Worm (Caenorhabditis elegans) whole organism, late embryonic: Measurements from ENCODE around the gene pak-1.

Source experiments
- C38D4.7 ChIP-seq: fragments of 200-800 bp; sonication (Bioruptor generic); optimal IDR thresholded peaks from 2 replicates; lab custom pipeline; 2018; ENCODE audit warnings: mild to moderate bottlenecking, missing genetic modification characterization, moderate library complexity, missing compliant biosample characterization
- F13H6.1 ChIP-seq: sonication (generic microtip); optimal IDR thresholded peaks from 2 replicates; lab custom pipeline; 2016; ENCODE audit warnings: missing genetic modification characterization, missing compliant biosample characterization
- K02D7.2 ChIP-seq: sonication (generic microtip); optimal IDR thresholded peaks from 2 replicates; lab custom pipeline; 2017; ENCODE audit warnings: mild to moderate bottlenecking, missing genetic modification characterization, missing compliant biosample characterization
- T23F11.4 ChIP-seq: fragments of 200-800 bp; sonication (Bioruptor generic); optimal IDR thresholded peaks from 2 replicates; lab custom pipeline; 2018; ENCODE audit warnings: mild to moderate bottlenecking, missing genetic modification characterization, missing compliant biosample characterization
- ahr-1 ChIP-seq: sonication (generic microtip); optimal IDR thresholded peaks from 2 replicates; lab custom pipeline; 2016; ENCODE audit warnings: missing genetic modification characterization, missing compliant biosample characterization
- ama-1 ChIP-seq: fragments of 150-350 bp; optimal IDR thresholded peaks from 2 replicates; lab custom pipeline; 2014
- ceh-14 ChIP-seq: sonication (generic microtip); optimal IDR thresholded peaks from 2 replicates; lab custom pipeline; 2016; ENCODE audit warnings: missing genotype, missing genetic modification characterization, missing compliant biosample characterization
- ceh-18 ChIP-seq: sonication (generic microtip); optimal IDR thresholded peaks from 2 replicates; lab custom pipeline; 2016; ENCODE audit warnings: missing genetic modification characterization, missing compliant biosample characterization
- ceh-19 ChIP-seq: fragments of 200-800 bp; sonication (Bioruptor generic); optimal IDR thresholded peaks from 2 replicates; lab custom pipeline; 2018; ENCODE audit warnings: mild to moderate bottlenecking, missing genetic modification characterization, missing compliant biosample characterization
- ceh-2 ChIP-seq: sonication (generic microtip); optimal IDR thresholded peaks from 2 replicates; lab custom pipeline; 2016; ENCODE audit warnings: missing genotype, missing genetic modification characterization, missing compliant biosample characterization
- ceh-22 ChIP-seq: sonication (generic microtip); optimal IDR thresholded peaks from 2 replicates; lab custom pipeline; 2017; ENCODE audit warnings: missing biosample characterization, missing genetic modification characterization
- ceh-24 ChIP-seq: sonication (generic microtip); optimal IDR thresholded peaks from 2 replicates; lab custom pipeline; 2016; ENCODE audit warnings: mild to moderate bottlenecking, missing genetic modification characterization, missing compliant biosample characterization
- ceh-30 ChIP-seq: fragments of 150-350 bp; optimal IDR thresholded peaks from 2 replicates; lab custom pipeline; 2014; ENCODE audit warnings: missing biosample characterization, missing genetic modification characterization
- ceh-31 ChIP-seq: sonication (generic microtip); optimal IDR thresholded peaks from 2 replicates; lab custom pipeline; 2016; ENCODE audit warnings: missing genetic modification characterization, missing compliant biosample characterization
- ceh-34 ChIP-seq: sonication (generic microtip); optimal IDR thresholded peaks from 2 replicates; lab custom pipeline; 2016; ENCODE audit warnings: mild to moderate bottlenecking, missing genetic modification characterization, missing compliant biosample characterization
- ceh-6 ChIP-seq: fragments of 200-800 bp; sonication (Bioruptor generic); optimal IDR thresholded peaks from 2 replicates; lab custom pipeline; 2018; ENCODE audit warnings: mild to moderate bottlenecking, missing genetic modification characterization, missing compliant biosample characterization
- ceh-9 ChIP-seq: sonication (generic microtip); optimal IDR thresholded peaks from 2 replicates; lab custom pipeline; 2016; ENCODE audit warnings: mild to moderate bottlenecking, missing genetic modification characterization, inconsistent platforms, missing compliant biosample characterization
- elt-4 ChIP-seq: sonication (generic microtip); optimal IDR thresholded peaks from 2 replicates; lab custom pipeline; 2016; ENCODE audit warnings: missing genetic modification characterization, missing compliant biosample characterization
- ets-4 ChIP-seq: sonication (generic microtip); optimal IDR thresholded peaks from 2 replicates; lab custom pipeline; 2016; ENCODE audit warnings: missing genetic modification characterization, missing compliant biosample characterization
- eyg-1 ChIP-seq: sonication (generic microtip); optimal IDR thresholded peaks from 2 replicates; lab custom pipeline; 2016; ENCODE audit warnings: missing genotype, missing genetic modification characterization, missing compliant biosample characterization
- fkh-10 ChIP-seq: fragments of 150-350 bp; optimal IDR thresholded peaks from 2 replicates; lab custom pipeline; 2014; ENCODE audit warnings: missing biosample characterization, missing genetic modification reagents, missing genetic modification characterization
- fkh-6 ChIP-seq: sonication (generic microtip); optimal IDR thresholded peaks from 2 replicates; lab custom pipeline; 2016; ENCODE audit warnings: missing genetic modification characterization, missing compliant biosample characterization
- hlh-15 ChIP-seq: sonication (generic microtip); optimal IDR thresholded peaks from 2 replicates; lab custom pipeline; 2016; ENCODE audit warnings: missing genetic modification characterization, missing compliant biosample characterization
- hlh-30 ChIP-seq: sonication (generic microtip); optimal IDR thresholded peaks from 2 replicates; lab custom pipeline; 2017; ENCODE audit warnings: antibody characterized with exemption, missing genetic modification characterization, missing compliant biosample characterization; ENCODE audit not compliant: insufficient read depth
- hlh-6 ChIP-seq: sonication (generic microtip); optimal IDR thresholded peaks from 2 replicates; lab custom pipeline; 2016; ENCODE audit warnings: missing genotype, missing genetic modification characterization, missing compliant biosample characterization
- hlh-8 ChIP-seq: sonication (generic microtip); optimal IDR thresholded peaks from 2 replicates; lab custom pipeline; 2016; ENCODE audit warnings: missing genotype, missing genetic modification characterization, missing compliant biosample characterization
- lim-6 ChIP-seq: sonication (generic microtip); optimal IDR thresholded peaks from 2 replicates; lab custom pipeline; 2016; ENCODE audit warnings: missing genetic modification characterization, missing compliant biosample characterization
- lin-11 ChIP-seq: fragments of 200-800 bp; sonication (Bioruptor generic); optimal IDR thresholded peaks from 2 replicates; lab custom pipeline; 2018; ENCODE audit warnings: mild to moderate bottlenecking, missing genetic modification characterization, missing compliant biosample characterization
- madf-2 ChIP-seq: sonication (generic microtip); optimal IDR thresholded peaks from 2 replicates; lab custom pipeline; 2017; ENCODE audit warnings: missing genetic modification characterization, missing compliant biosample characterization
- mec-3 ChIP-seq: sonication (generic microtip); optimal IDR thresholded peaks from 2 replicates; lab custom pipeline; 2016; ENCODE audit warnings: borderline replicate concordance, missing genetic modification characterization, missing compliant biosample characterization
- nhr-232 ChIP-seq: sonication (generic microtip); optimal IDR thresholded peaks from 2 replicates; lab custom pipeline; 2016; ENCODE audit warnings: missing genetic modification characterization, missing compliant biosample characterization
- npax-4 ChIP-seq: sonication (generic microtip); optimal IDR thresholded peaks from 2 replicates; lab custom pipeline; 2016; ENCODE audit warnings: missing genetic modification characterization, missing compliant biosample characterization
- odd-2 ChIP-seq: sonication (generic microtip); optimal IDR thresholded peaks from 2 replicates; lab custom pipeline; 2017; ENCODE audit warnings: antibody characterized with exemption, mild to moderate bottlenecking, missing genetic modification characterization, missing compliant biosample characterization
- pag-3 ChIP-seq: sonication (generic microtip); optimal IDR thresholded peaks from 2 replicates; lab custom pipeline; 2016; ENCODE audit warnings: missing compliant biosample characterization, missing genetic modification characterization, borderline replicate concordance
- pat-9 ChIP-seq: fragments of 200-800 bp; sonication (Bioruptor generic); optimal IDR thresholded peaks from 2 replicates; lab custom pipeline; 2018; ENCODE audit warnings: mild to moderate bottlenecking, missing genetic modification characterization, moderate library complexity, missing compliant biosample characterization
- pax-1 ChIP-seq: fragments of 150-350 bp; optimal IDR thresholded peaks from 2 replicates; lab custom pipeline; 2014; ENCODE audit warnings: missing biosample characterization, missing genetic modification characterization
- pha-2 ChIP-seq: sonication (generic microtip); optimal IDR thresholded peaks from 2 replicates; lab custom pipeline; 2017; ENCODE audit warnings: mild to moderate bottlenecking, missing genetic modification characterization, missing compliant biosample characterization
- pha-4 ChIP-seq: fragments of 150-350 bp; optimal IDR thresholded peaks from 2 replicates; lab custom pipeline; 2018; ENCODE audit warnings: missing biosample characterization, missing genetic modification reagents, missing genetic modification characterization
- pqm-1 ChIP-seq: sonication (generic microtip); optimal IDR thresholded peaks from 2 replicates; lab custom pipeline; 2016; ENCODE audit warnings: missing genetic modification characterization, missing compliant biosample characterization
- pros-1 ChIP-seq: fragments of 150-350 bp; optimal IDR thresholded peaks from 2 replicates; lab custom pipeline; 2014; ENCODE audit warnings: missing biosample characterization, missing genetic modification reagents, missing genetic modification characterization
- ref-2 ChIP-seq: sonication (generic microtip); optimal IDR thresholded peaks from 2 replicates; lab custom pipeline; 2016; ENCODE audit warnings: missing genetic modification characterization, missing compliant biosample characterization
- rnt-1 ChIP-seq: sonication (generic microtip); optimal IDR thresholded peaks from 2 replicates; lab custom pipeline; 2016; ENCODE audit warnings: missing genetic modification characterization, missing compliant biosample characterization
- sdc-2 ChIP-seq: sonication (generic microtip); optimal IDR thresholded peaks from 2 replicates; lab custom pipeline; 2016; ENCODE audit warnings: missing genotype, missing genetic modification characterization, missing compliant biosample characterization
- syd-9 ChIP-seq: sonication (generic microtip); optimal IDR thresholded peaks from 2 replicates; lab custom pipeline; 2016; ENCODE audit warnings: mild to moderate bottlenecking, missing genetic modification characterization, moderate library complexity, missing compliant biosample characterization
- tbx-2 ChIP-seq: sonication (generic microtip); optimal IDR thresholded peaks from 2 replicates; lab custom pipeline; 2016; ENCODE audit warnings: missing genetic modification characterization, missing compliant biosample characterization
- tbx-7 ChIP-seq: sonication (generic microtip); optimal IDR thresholded peaks from 2 replicates; lab custom pipeline; 2016; ENCODE audit warnings: missing genotype, missing genetic modification characterization, missing compliant biosample characterization
- ttx-3 ChIP-seq: sonication (generic microtip); optimal IDR thresholded peaks from 2 replicates; lab custom pipeline; 2016; ENCODE audit warnings: missing genetic modification reagents, missing genetic modification characterization, missing compliant biosample characterization
- unc-3 ChIP-seq, 2 experiments: fragments of 200-800 bp in 1 of 2; sonication (Bioruptor generic) in 1 of 2; sonication (generic microtip) in 1 of 2; conservative IDR thresholded peaks in 1 of 2; optimal IDR thresholded peaks in 1 of 2; 2 replicates each; pipeline versions ENCODE4 v1.3.6 to Lab custom; 2016 to 2022; ENCODE audit warnings: missing compliant biosample characterization in 2 of 2, missing genetic modification characterization in 2 of 2, missing genetic modification reagents in 1 of 2
- unc-42 ChIP-seq: sonication (generic microtip); optimal IDR thresholded peaks from 2 replicates; lab custom pipeline; 2016; ENCODE audit warnings: missing genotype, missing genetic modification characterization, missing compliant biosample characterization
- unc-55 ChIP-seq: sonication (generic microtip); optimal IDR thresholded peaks from 2 replicates; lab custom pipeline; 2017; ENCODE audit warnings: missing biosample characterization, missing genetic modification reagents, missing genetic modification characterization
- ztf-16 ChIP-seq: sonication (generic microtip); optimal IDR thresholded peaks from 2 replicates; lab custom pipeline; 2017; ENCODE audit warnings: missing genetic modification characterization, missing compliant biosample characterization

The pak-1 gene

DNA sequence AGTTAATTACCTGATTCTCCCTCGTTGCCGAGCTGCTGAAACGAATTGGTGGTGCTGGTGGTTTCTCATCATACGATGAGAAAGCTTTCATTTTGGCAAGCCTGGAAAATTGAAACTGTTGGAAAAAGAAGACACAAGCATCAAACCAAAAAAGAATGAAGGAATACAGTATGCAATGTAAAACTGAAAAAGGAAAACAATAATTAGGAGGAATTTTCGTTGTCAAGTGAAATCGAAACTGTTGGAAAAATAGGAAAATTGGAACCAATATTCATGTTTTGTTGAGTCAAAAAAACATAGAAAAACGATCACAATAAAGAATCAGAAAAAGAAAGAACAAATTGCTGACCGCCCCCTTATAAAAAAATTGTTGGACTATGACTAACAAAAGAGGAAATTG is at the start of gene pak-1:
Gene pak-1, minus strand, starts transcription at position 101 of the 400 bp plus-strand sequence.
- TF ChIP-seq mec-3 (tag; lab: Kevin White, UChicago) (no peak), ceh-18 (tag; lab: Kevin White, UChicago) (no peak), ets-4 (tag; lab: Kevin White, UChicago) (no peak), tbx-2 (tag; lab: Kevin White, UChicago) (no peak), T23F11.4 (GFP tag; lab: Kevin White, UChicago) (no peak), nhr-232 (no peak), F13H6.1 (tag; lab: Kevin White, UChicago) (no peak), pax-1 (tag; lab: Kevin White, UChicago) (no peak), ahr-1 (no peak), hlh-8 (tag; lab: Kevin White, UChicago) (no peak), ceh-22 (tag; lab: Kevin White, UChicago) (no peak)

DNA sequence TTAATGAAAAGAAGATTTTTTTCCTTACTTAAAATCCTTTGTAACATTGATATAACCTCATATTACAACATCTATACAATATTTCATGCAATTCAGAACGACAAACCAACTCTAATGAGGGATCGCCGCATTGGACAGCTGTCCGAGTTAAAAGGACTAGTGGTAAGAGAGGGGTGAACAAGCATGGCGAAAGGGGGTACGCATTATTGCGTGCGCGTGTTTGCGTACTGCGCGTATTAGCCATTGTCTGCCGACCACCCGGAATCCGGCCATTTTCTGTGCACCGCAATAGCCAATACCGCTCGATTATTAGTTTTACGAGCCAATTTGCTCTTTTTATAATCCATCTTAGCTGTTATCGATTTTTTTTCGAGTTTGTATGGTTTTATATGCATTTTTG is 49.1 kb upstream of the pak-1 start, which contains the start of gene C15H9.4:
Gene C15H9.4, plus strand, starts transcription at position 93 of the 400 bp plus-strand sequence.
- TF ChIP-seq unc-3 (GFP tag; conservative IDR thresholded peaks at IDR 0.05; lab: Robert Waterston, UW): no peak
- no peak for TF ChIP-seq unc-3 (tag; optimal IDR thresholded peaks at IDR 0.05; lab: Kevin White, UChicago)
- no peak for TF ChIP-seq fkh-6
- TF ChIP-seq tbx-2 (tag; lab: Kevin White, UChicago): peak; percentile 53
- no peak for TF ChIP-seq madf-2 (tag; lab: Kevin White, UChicago)
- TF ChIP-seq unc-55: peak; percentile 31
- no peak for TF ChIP-seq npax-4
- TF ChIP-seq ahr-1: no peak
- peak; percentile 61 for TF ChIP-seq unc-42 (tag; lab: Kevin White, UChicago)
- TF ChIP-seq hlh-30 (tag; lab: Kevin White, UChicago): no peak
- TF ChIP-seq odd-2 (tag; lab: Kevin White, UChicago): no peak
- no peak for TF ChIP-seq tbx-7 (tag; lab: Kevin White, UChicago)
- TF ChIP-seq ref-2 (tag; lab: Kevin White, UChicago): peak; percentile 23
- no peak for TF ChIP-seq hlh-8 (tag; lab: Kevin White, UChicago)
- no peak for TF ChIP-seq elt-4 (tag; lab: Kevin White, UChicago)
- no peak for TF ChIP-seq ceh-2 (tag; lab: Kevin White, UChicago)
- peak; percentile 71 for TF ChIP-seq pha-2 (tag; lab: Kevin White, UChicago)
- TF ChIP-seq sdc-2 (tag; lab: Kevin White, UChicago): peak; percentile 56
- no peak for TF ChIP-seq T23F11.4 (GFP tag; lab: Kevin White, UChicago)
- no peak for TF ChIP-seq C38D4.7 (GFP tag; lab: Kevin White, UChicago)
- TF ChIP-seq ztf-16 (tag; lab: Kevin White, UChicago): no peak
- no peak for TF ChIP-seq pros-1
- TF ChIP-seq ceh-9 (tag; lab: Kevin White, UChicago): no peak
- no peak for TF ChIP-seq F13H6.1 (tag; lab: Kevin White, UChicago)
- TF ChIP-seq pat-9 (tag; lab: Kevin White, UChicago): no peak
- TF ChIP-seq ets-4 (tag; lab: Kevin White, UChicago): no peak
- TF ChIP-seq lin-11 (tag; lab: Kevin White, UChicago): no peak
- TF ChIP-seq lim-6: no peak
- no peak for TF ChIP-seq pha-4 (tag; lab: Kevin White, UChicago)
- TF ChIP-seq fkh-10: no peak
- TF ChIP-seq ama-1 (lab: Kevin White, UChicago): no peak
- TF ChIP-seq hlh-6 (tag; lab: Kevin White, UChicago): no peak
- no peak for TF ChIP-seq mec-3 (tag; lab: Kevin White, UChicago)
- TF ChIP-seq ttx-3 (tag; lab: Kevin White, UChicago): no peak
- TF ChIP-seq ceh-31: peak; percentile 57
- TF ChIP-seq ceh-24 (tag; lab: Kevin White, UChicago): no peak
- no peak for TF ChIP-seq ceh-30 (tag; lab: Kevin White, UChicago)
- TF ChIP-seq rnt-1 (tag; lab: Kevin White, UChicago): peak; percentile 2
- TF ChIP-seq pag-3 (tag; lab: Kevin White, UChicago): no peak
- no peak for TF ChIP-seq K02D7.2 (tag; lab: Kevin White, UChicago)
- TF ChIP-seq ceh-34: no peak
- no peak for TF ChIP-seq hlh-15
- TF ChIP-seq ceh-6 (GFP tag; lab: Kevin White, UChicago): no peak
- TF ChIP-seq syd-9 (tag; lab: Kevin White, UChicago): no peak
- TF ChIP-seq pqm-1 (tag; lab: Kevin White, UChicago): no peak
- peak; percentile 40 for TF ChIP-seq ceh-14 (tag; lab: Kevin White, UChicago)
- TF ChIP-seq ceh-19: peak; percentile 6
- TF ChIP-seq eyg-1 (tag; lab: Kevin White, UChicago): no peak
